Worm (Caenorhabditis elegans) whole organism, early embryonic: ENCODE data around the gene sdz-18.

ENCODE experiments used
- F13C5.2 ChIP-seq: sonication (generic microtip); optimal IDR thresholded peaks from 2 replicates; lab custom pipeline; 2017; ENCODE audit warnings: mild to moderate bottlenecking, missing genetic modification characterization, inconsistent platforms, missing compliant biosample characterization
- ama-1 ChIP-seq: fragments of 150-350 bp; optimal IDR thresholded peaks from 2 replicates; lab custom pipeline; 2014
- ceh-36 ChIP-seq: sonication (generic microtip); optimal IDR thresholded peaks from 2 replicates; lab custom pipeline; 2016; ENCODE audit warnings: missing genetic modification characterization, inconsistent platforms, missing compliant biosample characterization
- ets-7 ChIP-seq: sonication (generic microtip); optimal IDR thresholded peaks from 2 replicates; lab custom pipeline; 2016; ENCODE audit warnings: missing genotype, missing genetic modification characterization, missing compliant biosample characterization
- hmbx-1 ChIP-seq: sonication (generic microtip); optimal IDR thresholded peaks from 2 replicates; lab custom pipeline; 2016; ENCODE audit warnings: mild to moderate bottlenecking, missing genetic modification characterization, missing compliant biosample characterization
- hnd-1 ChIP-seq: sonication (generic microtip); optimal IDR thresholded peaks from 2 replicates; lab custom pipeline; 2016; ENCODE audit warnings: missing genetic modification characterization, missing compliant biosample characterization
- scrt-1 ChIP-seq: fragments of 200-800 bp; sonication (Bioruptor generic); IDR thresholded peaks from 2 replicates; pipeline ENCODE4 v1.3.6; 2022; ENCODE audit warnings: missing genetic modification characterization, missing compliant biosample characterization
- tbx-11 ChIP-seq: fragments of 200-800 bp; sonication (Bioruptor generic); IDR thresholded peaks from 2 replicates; pipeline ENCODE4 v1.3.6; 2022; ENCODE audit warnings: missing genetic modification characterization, missing compliant biosample characterization

DNA sequence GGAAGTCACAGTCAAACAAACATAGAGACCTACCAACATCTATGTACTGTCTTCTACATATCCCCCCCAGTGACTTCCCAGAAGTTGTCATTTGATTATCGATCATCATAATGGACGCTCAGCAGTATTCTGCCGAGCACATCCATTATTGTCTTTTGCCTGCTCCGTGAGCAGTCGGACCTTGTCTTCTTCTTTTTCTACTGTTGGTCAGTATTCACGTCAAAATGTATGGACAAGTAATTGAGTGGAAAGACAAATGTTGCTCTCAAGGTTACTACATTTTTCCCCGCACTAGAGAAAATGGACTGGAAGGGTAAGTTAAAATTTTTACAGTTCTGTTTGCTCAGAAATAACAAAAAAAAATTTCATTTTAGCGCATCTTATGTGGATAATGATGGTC, 51.4 kb downstream of the sdz-18 start, which contains the start of gene btb-12:
- TF ChIP-seq F13C5.2 (tag; lab: Kevin White, UChicago), result no peak
- no peak for TF ChIP-seq hnd-1 (tag; lab: Kevin White, UChicago)
- no peak for TF ChIP-seq ama-1 (lab: Kevin White, UChicago)
- TF ChIP-seq scrt-1 (GFP tag; lab: Robert Waterston, UW), result no peak
- no peak for TF ChIP-seq hmbx-1
- no peak for TF ChIP-seq ets-7 (tag; lab: Kevin White, UChicago)
- no peak for TF ChIP-seq tbx-11 (GFP tag; lab: Robert Waterston, UW)
- TF ChIP-seq ceh-36 (tag; lab: Kevin White, UChicago), result no peak
